Worm (Caenorhabditis elegans): ENCODE data around the gene R08C7.4.

The R08C7.4 gene

DNA sequence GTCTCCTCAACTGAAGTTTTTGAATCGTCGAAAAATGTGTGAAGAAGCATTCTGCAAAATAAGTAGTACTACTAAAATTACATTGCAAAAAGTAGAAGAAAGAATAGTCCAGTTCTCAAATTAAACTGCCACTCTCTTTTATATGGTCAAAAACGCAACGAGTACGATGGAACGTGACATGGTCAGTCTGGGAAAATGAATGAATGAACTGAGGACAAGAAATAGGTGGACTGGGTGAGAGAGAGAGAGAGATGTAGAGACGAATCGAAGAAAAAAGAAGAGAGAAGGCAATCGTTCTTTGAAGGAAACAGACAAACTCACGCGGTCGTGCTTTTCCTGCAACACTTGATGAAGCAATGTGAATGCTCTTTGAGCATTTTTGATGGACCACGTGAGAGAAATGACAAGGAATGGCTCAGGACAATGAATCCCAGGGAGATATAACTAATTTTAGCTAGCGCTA is 42.2 kb downstream of the R08C7.4 start, which contains the start of gene M01H9.3 (continued):
- TF ChIP-seq mep-1 (tag; optimal IDR thresholded peaks at IDR 0.05): peak; percentile 57
- TF ChIP-seq ceh-88 (GFP tag; IDR thresholded peaks at IDR 0.05): peak; percentile 35; the same call in 1 of the 2 replicates
- TF ChIP-seq jun-1 (tag; optimal IDR thresholded peaks at IDR 0.05): peak; percentile 30
- no peak for TF ChIP-seq sox-4 (tag; optimal IDR thresholded peaks at IDR 0.05)
- TF ChIP-seq snpc-4 (tag; optimal IDR thresholded peaks at IDR 0.05): no peak
- TF ChIP-seq aly-2 (tag; optimal IDR thresholded peaks at IDR 0.05): peak; percentile 7
- TF ChIP-seq ztf-4 (tag; optimal IDR thresholded peaks at IDR 0.05): peak; percentile 71
- TF ChIP-seq efl-1 (optimal IDR thresholded peaks at IDR 0.05): peak; percentile 22 to 54
- peak; percentile 26 to 93 for TF ChIP-seq efl-1 (GFP tag; optimal IDR thresholded peaks at IDR 0.05 in 1 of 2)
- no peak for TF ChIP-seq ces-1 (GFP tag; optimal IDR thresholded peaks at IDR 0.05)
- TF ChIP-seq rnt-1 (tag; optimal IDR thresholded peaks at IDR 0.05): peak; percentile 79
- no peak for TF ChIP-seq lin-15B (tag; optimal IDR thresholded peaks at IDR 0.05)
- TF ChIP-seq lin-14 (GFP tag; optimal IDR thresholded peaks at IDR 0.05): peak; percentile 96
- TF ChIP-seq Y116A8C.19 (tag; optimal IDR thresholded peaks at IDR 0.05; ENCODE audit: borderline replicate concordance): no peak
- no peak for TF ChIP-seq C34B4.2 (tag; optimal IDR thresholded peaks at IDR 0.05)
- TF ChIP-seq pag-3 (tag; optimal IDR thresholded peaks at IDR 0.05; ENCODE audit: borderline replicate concordance, insufficient read depth): no peak
- TF ChIP-seq sup-37 (GFP tag; optimal IDR thresholded peaks at IDR 0.05): no peak
- no peak for TF ChIP-seq fkh-4 (tag; optimal IDR thresholded peaks at IDR 0.05; ENCODE audit: borderline replicate concordance)
- TF ChIP-seq unc-130 (tag; optimal IDR thresholded peaks at IDR 0.05): peak; percentile 85
- TF ChIP-seq C04F5.9 (tag; optimal IDR thresholded peaks at IDR 0.05): no peak
- peak; percentile 30 for TF ChIP-seq nhr-90 (tag; optimal IDR thresholded peaks at IDR 0.05; ENCODE audit: poor library complexity)
- peak; percentile 59 for TF ChIP-seq fkh-8 (tag; optimal IDR thresholded peaks at IDR 0.05)
- TF ChIP-seq isw-1 (GFP tag; IDR thresholded peaks at IDR 0.05): peak; percentile 27
- TF ChIP-seq nhr-84 (tag; optimal IDR thresholded peaks at IDR 0.05): no peak
- peak; percentile 80 for TF ChIP-seq unc-86 (tag; optimal IDR thresholded peaks at IDR 0.05)
- TF ChIP-seq C16A3.4 (tag; optimal IDR thresholded peaks at IDR 0.05): peak; percentile 58
- no peak for TF ChIP-seq tlp-1 (tag; optimal IDR thresholded peaks at IDR 0.05)
- no peak for TF ChIP-seq egl-13 (tag; optimal IDR thresholded peaks at IDR 0.05)
- TF ChIP-seq ceh-90 (tag; optimal IDR thresholded peaks at IDR 0.05): no peak
- TF ChIP-seq nhr-11 (tag; optimal IDR thresholded peaks at IDR 0.05): no peak
- no peak for TF ChIP-seq zip-4 (GFP tag; optimal IDR thresholded peaks at IDR 0.05)
- TF ChIP-seq ama-1 (optimal IDR thresholded peaks at IDR 0.05): peak; percentile 65
- TF ChIP-seq nhr-237 (tag; optimal IDR thresholded peaks at IDR 0.05): no peak
- no peak for TF ChIP-seq grh-1 (GFP tag; IDR thresholded peaks at IDR 0.05)
- TF ChIP-seq nhr-47 (tag; optimal IDR thresholded peaks at IDR 0.05): peak; percentile 51
- TF ChIP-seq pax-3 (tag; optimal IDR thresholded peaks at IDR 0.05): peak; percentile 16
- TF ChIP-seq lir-3 (tag; optimal IDR thresholded peaks at IDR 0.05; ENCODE audit: poor library complexity): peak; percentile 78
- no peak for TF ChIP-seq aha-1 (tag; optimal IDR thresholded peaks at IDR 0.05)
- no peak for TF ChIP-seq dsc-1 (tag; optimal IDR thresholded peaks at IDR 0.05)
- peak; percentile 33 to 60 (median 53) for TF ChIP-seq dpl-1 (GFP tag; optimal IDR thresholded peaks at IDR 0.05)
- peak; percentile 89 for TF ChIP-seq snu-23 (GFP tag; optimal IDR thresholded peaks at IDR 0.05)
- TF ChIP-seq mdl-1 (tag; optimal IDR thresholded peaks at IDR 0.05): peak in 1 of 2 experiments; percentile 97
- TF ChIP-seq hpl-2 (GFP tag; optimal IDR thresholded peaks at IDR 0.05): no peak
- TF ChIP-seq vab-15 (tag; optimal IDR thresholded peaks at IDR 0.05): no peak
- TF ChIP-seq nhr-12 (tag; optimal IDR thresholded peaks at IDR 0.05): no peak
- TF ChIP-seq alr-1 (tag; optimal IDR thresholded peaks at IDR 0.05; ENCODE audit: borderline replicate concordance): no peak
- peak; percentile 8 for TF ChIP-seq fkh-10 (GFP tag; optimal IDR thresholded peaks at IDR 0.05)
- TF ChIP-seq lin-13 (GFP tag; optimal IDR thresholded peaks at IDR 0.05): peak; percentile 4
- peak; percentile 67 for TF ChIP-seq mef-2 (tag; optimal IDR thresholded peaks at IDR 0.05)
- no peak for TF ChIP-seq ceh-8 (GFP tag; optimal IDR thresholded peaks at IDR 0.05)
- peak; percentile 48 for TF ChIP-seq lin-39 (tag; optimal IDR thresholded peaks at IDR 0.05)
- peak; percentile 62 to 80 for TF ChIP-seq lin-35 (GFP tag; optimal IDR thresholded peaks at IDR 0.05)
- no peak for TF ChIP-seq unc-62 (GFP tag; optimal IDR thresholded peaks at IDR 0.05)
